Fruit fly (Drosophila melanogaster): ENCODE measurements around the gene CG13693.

CG13693 gene

dm6 chr2L:273603-274002 lies 41.3 kb downstream of the CG13693 start, which contains the start of the genes mbm and CG11555 (continued):
- TF ChIP-seq CG8944 (GFP tag; optimal IDR thresholded peaks at IDR 0.05) = no peak
- TF ChIP-seq Scr (GFP tag; IDR thresholded peaks at IDR 0.05; ENCODE audit: partially characterized antibody) = peak; percentile 64
- TF ChIP-seq trh (GFP tag; optimal IDR thresholded peaks at IDR 0.05) = no peak
- peak; percentile 65 for TF ChIP-seq Max (GFP tag; optimal IDR thresholded peaks at IDR 0.05)
- no peak for TF ChIP-seq CG6272 (GFP tag; IDR thresholded peaks at IDR 0.05)
- TF ChIP-seq bowl (GFP tag; IDR thresholded peaks at IDR 0.05) = no peak
- peak; percentile 57 for TF ChIP-seq sug (tag; optimal IDR thresholded peaks at IDR 0.05)
- no peak for TF ChIP-seq Atf3 (GFP tag; optimal IDR thresholded peaks at IDR 0.05)
- no peak for TF ChIP-seq cas (GFP tag; IDR thresholded peaks at IDR 0.05)
- TF ChIP-seq CG11093 (GFP tag; IDR thresholded peaks at IDR 0.05) = no peak
- no peak for TF ChIP-seq CkIIα-i1 (GFP tag; IDR thresholded peaks at IDR 0.05)
- TF ChIP-seq sd (tag; optimal IDR thresholded peaks at IDR 0.05) = no peak
- peak; percentile 79 for TF ChIP-seq bigmax (GFP tag; optimal IDR thresholded peaks at IDR 0.05)
- no peak for TF ChIP-seq CG9609 (GFP tag; optimal IDR thresholded peaks at IDR 0.05)
- TF ChIP-seq unc-4 (GFP tag; IDR thresholded peaks at IDR 0.05; ENCODE audit: partially characterized antibody) = peak; percentile 70; the same call in 1 of the 2 replicates
- no peak for TF ChIP-seq sob (GFP tag; IDR thresholded peaks at IDR 0.05)
- no peak for TF ChIP-seq E2f1 (GFP tag; IDR thresholded peaks at IDR 0.05)
- peak; percentile 20 for TF ChIP-seq Deaf1 (tag; optimal IDR thresholded peaks at IDR 0.05)
- peak; percentile 61 for TF ChIP-seq Med (GFP tag)
- no peak for TF ChIP-seq da (GFP tag; optimal IDR thresholded peaks at IDR 0.05)
- TF ChIP-seq amos (GFP tag; IDR thresholded peaks at IDR 0.05; ENCODE audit: partially characterized antibody) = peak; percentile 34; the same call in 1 of the 2 replicates
- peak; percentile 98 for TF ChIP-seq Sry-β (GFP tag; optimal IDR thresholded peaks at IDR 0.05)
- TF ChIP-seq CG8388 (GFP tag; optimal IDR thresholded peaks at IDR 0.05) = peak; percentile 13
- peak; percentile 60 for TF ChIP-seq CG12391 (tag; optimal IDR thresholded peaks at IDR 0.05)
- TF ChIP-seq CG18262 (tag; optimal IDR thresholded peaks at IDR 0.05) = peak; percentile 43
- 0 out of 2 replicates have a peak, but pooled peaks have one; percentile 24 for TF ChIP-seq hbn (GFP tag; IDR thresholded peaks at IDR 0.05; ENCODE audit: partially characterized antibody)
- no peak for TF ChIP-seq HmgD (GFP tag; optimal IDR thresholded peaks at IDR 0.05)
- TF ChIP-seq CG14710 (tag; optimal IDR thresholded peaks at IDR 0.05) = peak; percentile 55
- TF ChIP-seq Abd-B (GFP tag; optimal IDR thresholded peaks at IDR 0.05) = no peak
- no peak for TF ChIP-seq jigr1 (GFP tag; IDR thresholded peaks at IDR 0.05)
- peak; percentile 56 for TF ChIP-seq B-H2 (GFP tag; optimal IDR thresholded peaks at IDR 0.05)
- peak; percentile 81 for TF ChIP-seq cwo (GFP tag; optimal IDR thresholded peaks at IDR 0.05)
- TF ChIP-seq CG4730 (GFP tag; IDR thresholded peaks at IDR 0.05) = no peak
- peak; percentile 36 for TF ChIP-seq run (tag; optimal IDR thresholded peaks at IDR 0.05)
- peak; percentile 8 for TF ChIP-seq stwl (tag; optimal IDR thresholded peaks at IDR 0.05)
- TF ChIP-seq croc (GFP tag; conservative IDR thresholded peaks at IDR 0.05) = no peak
- TF ChIP-seq Jarid2 (GFP tag; optimal IDR thresholded peaks at IDR 0.05) = no peak

dm6 chr2L:277122-277671 lies 44.9 kb downstream of the CG13693 start, which contains the start of gene smo:
TSS of gene smo (plus strand) at chr2L:277582.
- TF ChIP-seq her (GFP tag; optimal IDR thresholded peaks at IDR 0.05) (peak; percentile 22), seq (GFP tag; IDR thresholded peaks at IDR 0.05) (no peak), fu2 (GFP tag; optimal IDR thresholded peaks at IDR 0.05) (no peak), bcd (GFP tag; optimal IDR thresholded peaks at IDR 0.05) (peak; percentile 56), CG10274 (GFP tag; optimal IDR thresholded peaks at IDR 0.05) (no peak), CG17359 (tag; optimal IDR thresholded peaks at IDR 0.05) (no peak), abd-A (tag; optimal IDR thresholded peaks at IDR 0.05) (no peak), dmrt99B (tag; optimal IDR thresholded peaks at IDR 0.05) (no peak), CG13123 (GFP tag; optimal IDR thresholded peaks at IDR 0.05) (no peak), CG6689 (GFP tag; IDR thresholded peaks at IDR 0.05) (no peak), slp2 (GFP tag; optimal IDR thresholded peaks at IDR 0.05) (peak; percentile 56), Sox102F (GFP tag; optimal IDR thresholded peaks at IDR 0.05) (no peak), peb (GFP tag; IDR thresholded peaks at IDR 0.05) (no peak), CG4424 (GFP tag; optimal IDR thresholded peaks at IDR 0.05) (peak; percentile 5), CG14710 (tag; optimal IDR thresholded peaks at IDR 0.05) (peak; percentile 84), Jarid2 (GFP tag; optimal IDR thresholded peaks at IDR 0.05) (no peak), Camta (GFP tag; optimal IDR thresholded peaks at IDR 0.05) (peak; percentile 22), HmgD (GFP tag; optimal IDR thresholded peaks at IDR 0.05) (peak; percentile 57)

Data from whole organism, embryonic.